Fruit fly (Drosophila melanogaster): Measurements from ENCODE around the gene CG14722.

CG14722 gene

DNA sequence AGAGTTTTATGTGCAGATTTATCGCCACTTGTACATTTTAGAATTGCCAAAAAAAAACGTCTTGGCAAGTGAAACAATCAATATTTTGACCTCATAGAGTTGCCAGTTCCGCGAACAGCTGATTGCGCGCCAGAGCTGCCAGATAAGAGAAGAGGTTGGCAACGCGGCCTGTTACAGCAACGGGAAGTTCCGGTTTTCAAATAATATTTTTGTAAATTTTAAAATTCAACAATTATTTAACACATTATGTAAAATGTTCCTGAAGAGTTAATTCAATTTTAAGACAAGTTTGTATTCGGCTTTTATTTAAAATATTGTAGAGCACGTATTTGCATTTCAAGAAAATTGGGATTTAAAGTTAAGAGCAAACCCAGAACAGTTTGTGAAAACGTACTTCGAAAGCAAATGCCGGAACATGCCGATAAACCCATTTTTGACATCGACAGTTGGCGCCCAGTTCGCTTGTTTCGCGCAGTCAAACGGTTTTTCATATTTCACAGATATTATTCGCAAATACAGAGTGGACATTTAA lies 45.1 kb downstream of the CG14722 start, which contains the start of the genes prd1 and HisCl1 (continued):
- TF ChIP-seq Fer3 (tag; optimal IDR thresholded peaks at IDR 0.05), result peak; percentile 78
- TF ChIP-seq CG2875 (GFP tag; optimal IDR thresholded peaks at IDR 0.05), result peak; percentile 58
- peak; percentile 55 for TF ChIP-seq CG4424 (GFP tag; optimal IDR thresholded peaks at IDR 0.05)
- peak; percentile 52 for TF ChIP-seq CG8924 (tag; optimal IDR thresholded peaks at IDR 0.05)
- TF ChIP-seq Antp (GFP tag; optimal IDR thresholded peaks at IDR 0.05), result peak; percentile 30
- no peak for TF ChIP-seq cwo (GFP tag; optimal IDR thresholded peaks at IDR 0.05)
- TF ChIP-seq kni (GFP tag; optimal IDR thresholded peaks at IDR 0.05), result peak; percentile 49
- 0 out of 3 replicates have a peak, but pooled peaks have one; percentile 38 for TF ChIP-seq CG2889 (GFP tag; IDR thresholded peaks at IDR 0.05)
- TF ChIP-seq Dll (GFP tag; IDR thresholded peaks at IDR 0.05; ENCODE audit: partially characterized antibody), result no peak
- no peak for TF ChIP-seq CG13894 (tag; optimal IDR thresholded peaks at IDR 0.05)
- peak; percentile 25 for TF ChIP-seq CG6765 (GFP tag; optimal IDR thresholded peaks at IDR 0.05)
- no peak for TF ChIP-seq gsb-n (tag; optimal IDR thresholded peaks at IDR 0.05)
- TF ChIP-seq Dek (tag; optimal IDR thresholded peaks at IDR 0.05), result peak; percentile 69
- peak; percentile 38; the same call in 1 of the 2 replicates for TF ChIP-seq CG6689 (GFP tag; IDR thresholded peaks at IDR 0.05)
- peak; percentile 14 for TF ChIP-seq CG4820 (GFP tag; optimal IDR thresholded peaks at IDR 0.05)
- no peak for TF ChIP-seq CG15479 (GFP tag; optimal IDR thresholded peaks at IDR 0.05)
- peak; percentile 67 for TF ChIP-seq lmd (GFP tag; IDR thresholded peaks at IDR 0.05)
- TF ChIP-seq CG8388 (GFP tag; optimal IDR thresholded peaks at IDR 0.05), result no peak
- no peak for TF ChIP-seq eve (GFP tag; optimal IDR thresholded peaks at IDR 0.05)
- TF ChIP-seq sisA (GFP tag; IDR thresholded peaks at IDR 0.05), result peak; percentile 66
- TF ChIP-seq Lhr (GFP tag; optimal IDR thresholded peaks at IDR 0.05), result peak; percentile 39
- TF ChIP-seq CG15011 (GFP tag; optimal IDR thresholded peaks at IDR 0.05), result peak; percentile 59
- TF ChIP-seq CG3726 (GFP tag; IDR thresholded peaks at IDR 0.05), result no peak
- TF ChIP-seq tap (tag; optimal IDR thresholded peaks at IDR 0.05), result no peak
- TF ChIP-seq CG2199 (GFP tag; IDR thresholded peaks at IDR 0.05), result 0 out of 3 replicates have a peak, but pooled peaks have one; percentile 40
- TF ChIP-seq Bdp1 (GFP tag; optimal IDR thresholded peaks at IDR 0.05), result peak; percentile 36
- TF ChIP-seq pan (optimal IDR thresholded peaks at IDR 0.05), result no peak
- peak in 1 of 2 experiments; percentile 53 for TF ChIP-seq pan (GFP tag; optimal IDR thresholded peaks at IDR 0.05 in 1 of 2, IDR thresholded peaks at IDR 0.05 in 1 of 2)
- no peak for TF ChIP-seq CG34224 (GFP tag; IDR thresholded peaks at IDR 0.05; ENCODE audit: partially characterized antibody)
- no peak for TF ChIP-seq CG2129 (GFP tag; IDR thresholded peaks at IDR 0.05; ENCODE audit: partially characterized antibody)
- no peak for TF ChIP-seq CG7357 (GFP tag; IDR thresholded peaks at IDR 0.05)
- no peak for TF ChIP-seq NC2α (GFP tag; optimal IDR thresholded peaks at IDR 0.05)
- TF ChIP-seq psq (GFP tag; optimal IDR thresholded peaks at IDR 0.05), result no peak
- TF ChIP-seq CG7928 (GFP tag; optimal IDR thresholded peaks at IDR 0.05), result no peak
- TF ChIP-seq NfI (GFP tag; optimal IDR thresholded peaks at IDR 0.05), result peak; percentile 81
- peak; percentile 60 for TF ChIP-seq CG7786 (GFP tag; optimal IDR thresholded peaks at IDR 0.05)
- peak; percentile 75 for TF ChIP-seq CG4328 (GFP tag; optimal IDR thresholded peaks at IDR 0.05)
- TF ChIP-seq H2.0 (GFP tag; IDR thresholded peaks at IDR 0.05), result no peak
- TF ChIP-seq CG6254 (GFP tag; optimal IDR thresholded peaks at IDR 0.05), result peak; percentile 43
- no peak for TF ChIP-seq MESR4 (GFP tag; optimal IDR thresholded peaks at IDR 0.05)
- no peak for TF ChIP-seq Sox102F (GFP tag; optimal IDR thresholded peaks at IDR 0.05)
- TF ChIP-seq Sry-β (GFP tag; optimal IDR thresholded peaks at IDR 0.05), result peak; percentile 55
- peak; percentile 69 for TF ChIP-seq HmgZ (tag; optimal IDR thresholded peaks at IDR 0.05)
- peak; percentile 35 for TF ChIP-seq tio (GFP tag; optimal IDR thresholded peaks at IDR 0.05)
- no peak for TF ChIP-seq CG16779 (GFP tag; IDR thresholded peaks at IDR 0.05)
- TF ChIP-seq tx (GFP tag; optimal IDR thresholded peaks at IDR 0.05), result peak; percentile 12
- peak; percentile 73 for TF ChIP-seq mam (GFP tag; optimal IDR thresholded peaks at IDR 0.05)
- TF ChIP-seq bowl (GFP tag; IDR thresholded peaks at IDR 0.05), result no peak
- TF ChIP-seq CG16813 (GFP tag; IDR thresholded peaks at IDR 0.05; ENCODE audit: partially characterized antibody), result no peak
- peak; percentile 76 for TF ChIP-seq HHEX (GFP tag; optimal IDR thresholded peaks at IDR 0.05)
